Worm (Caenorhabditis elegans) whole organism, late embryonic: ENCODE results near the gene Y49A3A.4.

ENCODE experiments used
- C08G9.2 ChIP-seq: sonication (generic microtip); optimal IDR thresholded peaks from 2 replicates; lab custom pipeline; 2016; ENCODE audit warnings: mild to moderate bottlenecking, missing genetic modification characterization, moderate library complexity, missing compliant biosample characterization
- F13H6.1 ChIP-seq: sonication (generic microtip); optimal IDR thresholded peaks from 2 replicates; lab custom pipeline; 2016; ENCODE audit warnings: missing genetic modification characterization, missing compliant biosample characterization
- K02D7.2 ChIP-seq: sonication (generic microtip); optimal IDR thresholded peaks from 2 replicates; lab custom pipeline; 2017; ENCODE audit warnings: mild to moderate bottlenecking, missing genetic modification characterization, missing compliant biosample characterization
- K09A11.1 ChIP-seq: sonication (generic microtip); optimal IDR thresholded peaks from 2 replicates; lab custom pipeline; 2017; ENCODE audit warnings: antibody characterized with exemption, mild to moderate bottlenecking, missing genetic modification characterization, missing compliant biosample characterization; ENCODE audit not compliant: insufficient read depth
- Y22D7AL.16 ChIP-seq: sonication (generic microtip); optimal IDR thresholded peaks from 2 replicates; lab custom pipeline; 2016; ENCODE audit warnings: missing genetic modification characterization, missing compliant biosample characterization
- ahr-1 ChIP-seq: sonication (generic microtip); optimal IDR thresholded peaks from 2 replicates; lab custom pipeline; 2016; ENCODE audit warnings: missing genetic modification characterization, missing compliant biosample characterization
- ama-1 ChIP-seq: fragments of 150-350 bp; optimal IDR thresholded peaks from 2 replicates; lab custom pipeline; 2014
- ceh-14 ChIP-seq: sonication (generic microtip); optimal IDR thresholded peaks from 2 replicates; lab custom pipeline; 2016; ENCODE audit warnings: missing genotype, missing genetic modification characterization, missing compliant biosample characterization
- ceh-18 ChIP-seq: sonication (generic microtip); optimal IDR thresholded peaks from 2 replicates; lab custom pipeline; 2016; ENCODE audit warnings: missing genetic modification characterization, missing compliant biosample characterization
- ceh-19 ChIP-seq: fragments of 200-800 bp; sonication (Bioruptor generic); optimal IDR thresholded peaks from 2 replicates; lab custom pipeline; 2018; ENCODE audit warnings: mild to moderate bottlenecking, missing genetic modification characterization, missing compliant biosample characterization
- ceh-2 ChIP-seq: sonication (generic microtip); optimal IDR thresholded peaks from 2 replicates; lab custom pipeline; 2016; ENCODE audit warnings: missing genotype, missing genetic modification characterization, missing compliant biosample characterization
- ceh-30 ChIP-seq: fragments of 150-350 bp; optimal IDR thresholded peaks from 2 replicates; lab custom pipeline; 2014; ENCODE audit warnings: missing biosample characterization, missing genetic modification characterization
- ceh-34 ChIP-seq: sonication (generic microtip); optimal IDR thresholded peaks from 2 replicates; lab custom pipeline; 2016; ENCODE audit warnings: mild to moderate bottlenecking, missing genetic modification characterization, missing compliant biosample characterization
- ceh-6 ChIP-seq: fragments of 200-800 bp; sonication (Bioruptor generic); optimal IDR thresholded peaks from 2 replicates; lab custom pipeline; 2018; ENCODE audit warnings: mild to moderate bottlenecking, missing genetic modification characterization, missing compliant biosample characterization
- ceh-9 ChIP-seq: sonication (generic microtip); optimal IDR thresholded peaks from 2 replicates; lab custom pipeline; 2016; ENCODE audit warnings: mild to moderate bottlenecking, missing genetic modification characterization, inconsistent platforms, missing compliant biosample characterization
- che-1 ChIP-seq: sonication (generic microtip); optimal IDR thresholded peaks from 2 replicates; lab custom pipeline; 2016; ENCODE audit warnings: mild to moderate bottlenecking, missing genetic modification characterization, missing compliant biosample characterization
- dmd-4 ChIP-seq: sonication (generic microtip); optimal IDR thresholded peaks from 2 replicates; lab custom pipeline; 2016; ENCODE audit warnings: borderline replicate concordance, missing genetic modification characterization, missing compliant biosample characterization
- dve-1 ChIP-seq: sonication (generic microtip); optimal IDR thresholded peaks from 2 replicates; lab custom pipeline; 2017; ENCODE audit warnings: antibody characterized with exemption, mild to moderate bottlenecking, missing genetic modification characterization, missing compliant biosample characterization
- elt-2 ChIP-seq: sonication (generic microtip); optimal IDR thresholded peaks from 2 replicates; lab custom pipeline; 2016; ENCODE audit warnings: missing genetic modification reagents, missing genetic modification characterization, missing compliant biosample characterization
- elt-4 ChIP-seq: sonication (generic microtip); optimal IDR thresholded peaks from 2 replicates; lab custom pipeline; 2016; ENCODE audit warnings: missing genetic modification characterization, missing compliant biosample characterization
- ets-4 ChIP-seq: sonication (generic microtip); optimal IDR thresholded peaks from 2 replicates; lab custom pipeline; 2016; ENCODE audit warnings: missing genetic modification characterization, missing compliant biosample characterization
- eyg-1 ChIP-seq: sonication (generic microtip); optimal IDR thresholded peaks from 2 replicates; lab custom pipeline; 2016; ENCODE audit warnings: missing genotype, missing genetic modification characterization, missing compliant biosample characterization
- fax-1 ChIP-seq: sonication (generic microtip); optimal IDR thresholded peaks from 2 replicates; lab custom pipeline; 2016; ENCODE audit warnings: missing genotype, missing genetic modification characterization, missing compliant biosample characterization
- fkh-6 ChIP-seq: sonication (generic microtip); optimal IDR thresholded peaks from 2 replicates; lab custom pipeline; 2016; ENCODE audit warnings: missing genetic modification characterization, missing compliant biosample characterization
- gmeb-2 ChIP-seq: sonication (generic microtip); optimal IDR thresholded peaks from 2 replicates; lab custom pipeline; 2016; ENCODE audit warnings: missing genetic modification characterization, inconsistent platforms, missing compliant biosample characterization
- hlh-30 ChIP-seq: sonication (generic microtip); optimal IDR thresholded peaks from 2 replicates; lab custom pipeline; 2017; ENCODE audit warnings: antibody characterized with exemption, missing genetic modification characterization, missing compliant biosample characterization; ENCODE audit not compliant: insufficient read depth
- hlh-6 ChIP-seq: sonication (generic microtip); optimal IDR thresholded peaks from 2 replicates; lab custom pipeline; 2016; ENCODE audit warnings: missing genotype, missing genetic modification characterization, missing compliant biosample characterization
- lim-6 ChIP-seq: sonication (generic microtip); optimal IDR thresholded peaks from 2 replicates; lab custom pipeline; 2016; ENCODE audit warnings: missing genetic modification characterization, missing compliant biosample characterization
- lin-11 ChIP-seq: fragments of 200-800 bp; sonication (Bioruptor generic); optimal IDR thresholded peaks from 2 replicates; lab custom pipeline; 2018; ENCODE audit warnings: mild to moderate bottlenecking, missing genetic modification characterization, missing compliant biosample characterization
- mec-3 ChIP-seq: sonication (generic microtip); optimal IDR thresholded peaks from 2 replicates; lab custom pipeline; 2016; ENCODE audit warnings: borderline replicate concordance, missing genetic modification characterization, missing compliant biosample characterization
- nhr-232 ChIP-seq: sonication (generic microtip); optimal IDR thresholded peaks from 2 replicates; lab custom pipeline; 2016; ENCODE audit warnings: missing genetic modification characterization, missing compliant biosample characterization
- pat-9 ChIP-seq: fragments of 200-800 bp; sonication (Bioruptor generic); optimal IDR thresholded peaks from 2 replicates; lab custom pipeline; 2018; ENCODE audit warnings: mild to moderate bottlenecking, missing genetic modification characterization, moderate library complexity, missing compliant biosample characterization
- pax-1 ChIP-seq: fragments of 150-350 bp; optimal IDR thresholded peaks from 2 replicates; lab custom pipeline; 2014; ENCODE audit warnings: missing biosample characterization, missing genetic modification characterization
- pha-2 ChIP-seq: sonication (generic microtip); optimal IDR thresholded peaks from 2 replicates; lab custom pipeline; 2017; ENCODE audit warnings: mild to moderate bottlenecking, missing genetic modification characterization, missing compliant biosample characterization
- pqm-1 ChIP-seq: sonication (generic microtip); optimal IDR thresholded peaks from 2 replicates; lab custom pipeline; 2016; ENCODE audit warnings: missing genetic modification characterization, missing compliant biosample characterization
- pros-1 ChIP-seq: fragments of 150-350 bp; optimal IDR thresholded peaks from 2 replicates; lab custom pipeline; 2014; ENCODE audit warnings: missing biosample characterization, missing genetic modification reagents, missing genetic modification characterization
- ref-2 ChIP-seq: sonication (generic microtip); optimal IDR thresholded peaks from 2 replicates; lab custom pipeline; 2016; ENCODE audit warnings: missing genetic modification characterization, missing compliant biosample characterization
- rnt-1 ChIP-seq: sonication (generic microtip); optimal IDR thresholded peaks from 2 replicates; lab custom pipeline; 2016; ENCODE audit warnings: missing genetic modification characterization, missing compliant biosample characterization
- sdc-2 ChIP-seq: sonication (generic microtip); optimal IDR thresholded peaks from 2 replicates; lab custom pipeline; 2016; ENCODE audit warnings: missing genotype, missing genetic modification characterization, missing compliant biosample characterization
- sox-4 ChIP-seq: sonication (generic microtip); optimal IDR thresholded peaks from 2 replicates; lab custom pipeline; 2017; ENCODE audit warnings: mild to moderate bottlenecking, missing genetic modification characterization, inconsistent platforms, missing compliant biosample characterization
- syd-9 ChIP-seq: sonication (generic microtip); optimal IDR thresholded peaks from 2 replicates; lab custom pipeline; 2016; ENCODE audit warnings: mild to moderate bottlenecking, missing genetic modification characterization, moderate library complexity, missing compliant biosample characterization
- tbx-2 ChIP-seq: sonication (generic microtip); optimal IDR thresholded peaks from 2 replicates; lab custom pipeline; 2016; ENCODE audit warnings: missing genetic modification characterization, missing compliant biosample characterization
- ttx-3 ChIP-seq: sonication (generic microtip); optimal IDR thresholded peaks from 2 replicates; lab custom pipeline; 2016; ENCODE audit warnings: missing genetic modification reagents, missing genetic modification characterization, missing compliant biosample characterization
- unc-3 ChIP-seq, 2 experiments: fragments of 200-800 bp in 1 of 2; sonication (Bioruptor generic) in 1 of 2; sonication (generic microtip) in 1 of 2; conservative IDR thresholded peaks in 1 of 2; optimal IDR thresholded peaks in 1 of 2; 2 replicates each; pipeline versions ENCODE4 v1.3.6 to Lab custom; 2016 to 2022; ENCODE audit warnings: missing compliant biosample characterization in 2 of 2, missing genetic modification characterization in 2 of 2, missing genetic modification reagents in 1 of 2
- unc-86 ChIP-seq: sonication (generic microtip); optimal IDR thresholded peaks from 2 replicates; lab custom pipeline; 2016; ENCODE audit warnings: missing genetic modification characterization, missing compliant biosample characterization
- ztf-16 ChIP-seq: sonication (generic microtip); optimal IDR thresholded peaks from 2 replicates; lab custom pipeline; 2017; ENCODE audit warnings: missing genetic modification characterization, missing compliant biosample characterization

Y49A3A.4 gene

ce11 chrV:14350949-14351348 is 7.7 kb downstream of the Y49A3A.4 start (continued):
- no peak for TF ChIP-seq unc-3 (GFP tag; conservative IDR thresholded peaks at IDR 0.05; lab: Robert Waterston, UW)
- no peak for TF ChIP-seq unc-3 (tag; optimal IDR thresholded peaks at IDR 0.05; lab: Kevin White, UChicago)
- no peak for TF ChIP-seq ahr-1 (tag; lab: Kevin White, UChicago)
- peak; percentile 54 for TF ChIP-seq ref-2 (tag; lab: Kevin White, UChicago)
- TF ChIP-seq C08G9.2 (tag; lab: Kevin White, UChicago): peak; percentile 64
- TF ChIP-seq gmeb-2 (tag; lab: Kevin White, UChicago): no peak
- TF ChIP-seq che-1 (tag; lab: Kevin White, UChicago): no peak
- TF ChIP-seq hlh-6: peak; percentile 41
- TF ChIP-seq syd-9 (tag; lab: Kevin White, UChicago): peak; percentile 24
- no peak for TF ChIP-seq Y22D7AL.16 (tag; lab: Kevin White, UChicago)
- TF ChIP-seq ceh-19 (GFP tag; lab: Kevin White, UChicago): no peak
- no peak for TF ChIP-seq hlh-30 (tag; lab: Kevin White, UChicago)
- no peak for TF ChIP-seq dmd-4 (tag; lab: Kevin White, UChicago)
- no peak for TF ChIP-seq lin-11 (tag; lab: Kevin White, UChicago)
- TF ChIP-seq ceh-34 (tag; lab: Kevin White, UChicago): peak; percentile 43
- TF ChIP-seq pat-9 (tag; lab: Kevin White, UChicago): no peak
- TF ChIP-seq F13H6.1 (tag; lab: Kevin White, UChicago): peak; percentile 3
- TF ChIP-seq unc-86 (tag; lab: Kevin White, UChicago): no peak
- peak; percentile 38 for TF ChIP-seq ets-4 (tag; lab: Kevin White, UChicago)
- peak; percentile 79 for TF ChIP-seq ceh-18 (tag; lab: Kevin White, UChicago)
- TF ChIP-seq ceh-2 (tag; lab: Kevin White, UChicago): peak; percentile 7
- TF ChIP-seq ceh-30 (tag; lab: Kevin White, UChicago): no peak
- TF ChIP-seq ceh-9 (tag; lab: Kevin White, UChicago): no peak
- peak; percentile 60 for TF ChIP-seq rnt-1 (tag; lab: Kevin White, UChicago)
- TF ChIP-seq ztf-16: no peak
- peak; percentile 55 for TF ChIP-seq ceh-14
- peak; percentile 58 for TF ChIP-seq pros-1 (tag; lab: Kevin White, UChicago)
- no peak for TF ChIP-seq lim-6 (tag; lab: Kevin White, UChicago)
- TF ChIP-seq elt-4 (tag; lab: Kevin White, UChicago): no peak
- no peak for TF ChIP-seq mec-3 (tag; lab: Kevin White, UChicago)
- peak; percentile 3 for TF ChIP-seq sdc-2 (tag; lab: Kevin White, UChicago)
- TF ChIP-seq elt-2 (tag; lab: Kevin White, UChicago): no peak
- TF ChIP-seq dve-1: peak; percentile 22
- TF ChIP-seq ama-1 (lab: Kevin White, UChicago): no peak
- TF ChIP-seq nhr-232 (tag; lab: Kevin White, UChicago): no peak
- TF ChIP-seq pax-1 (tag; lab: Kevin White, UChicago): no peak
- TF ChIP-seq pqm-1 (tag; lab: Kevin White, UChicago): peak; percentile 15
- TF ChIP-seq ceh-6: no peak
- TF ChIP-seq eyg-1 (tag; lab: Kevin White, UChicago): no peak
- peak; percentile 53 for TF ChIP-seq fkh-6 (tag; lab: Kevin White, UChicago)
- TF ChIP-seq pha-2 (tag; lab: Kevin White, UChicago): no peak
- no peak for TF ChIP-seq fax-1
- peak; percentile 75 for TF ChIP-seq tbx-2 (tag; lab: Kevin White, UChicago)
- TF ChIP-seq sox-4: no peak
- TF ChIP-seq K02D7.2 (tag; lab: Kevin White, UChicago): no peak
- TF ChIP-seq K09A11.1: no peak
- no peak for TF ChIP-seq ttx-3 (tag; lab: Kevin White, UChicago)
